Fruit fly (Drosophila melanogaster) whole organism, embryonic: ENCODE results near the gene CG6028.

Source experiments
- Abd-B ChIP-seq: fragments of 200-800 bp; sonication (Bioruptor generic); optimal IDR thresholded peaks from 2 replicates; lab custom pipeline; 2018; ENCODE audit warnings: missing biosample characterization, mild to moderate bottlenecking, missing genetic modification characterization, moderate library complexity
- Aef1 ChIP-seq: fragments of 200-800 bp; sonication (Bioruptor generic); IDR thresholded peaks from 3 replicates; pipeline ENCODE4 v1.3.6; 2022; ENCODE audit warnings: missing biosample characterization, missing genetic modification characterization
- B-H2 ChIP-seq: fragments of 200-800 bp; sonication (Bioruptor generic); optimal IDR thresholded peaks from 2 replicates; lab custom pipeline; 2018; ENCODE audit warnings: missing biosample characterization, mild to moderate bottlenecking, missing genetic modification characterization
- Bgb ChIP-seq: fragments of 200-800 bp; sonication (Bioruptor generic); IDR thresholded peaks from 2 replicates; pipeline ENCODE4 v1.3.6; 2022; ENCODE audit warnings: missing biosample characterization, missing genetic modification characterization; ENCODE audit not compliant: partially characterized antibody
- CG10366 ChIP-seq: fragments of 200-800 bp; sonication (Bioruptor generic); IDR thresholded peaks from 2 replicates; pipeline ENCODE4 v1.3.6; 2022; ENCODE audit warnings: missing biosample characterization, missing genetic modification characterization
- CG10565 ChIP-seq: fragments of 200-800 bp; sonication (Bioruptor generic); optimal IDR thresholded peaks from 3 replicates; lab custom pipeline; 2016; ENCODE audit warnings: missing biosample characterization, mild to moderate bottlenecking, missing genetic modification characterization
- CG11504 ChIP-seq: fragments of 200-800 bp; sonication (Bioruptor generic); optimal IDR thresholded peaks from 3 replicates; lab custom pipeline; 2019; ENCODE audit warnings: missing biosample characterization, mild to moderate bottlenecking, missing genetic modification characterization, moderate library complexity
- CG11695 ChIP-seq: fragments of 200-800 bp; sonication (Bioruptor generic); IDR thresholded peaks from 3 replicates; pipeline ENCODE4 v1.3.6; 2022; ENCODE audit warnings: missing biosample characterization, missing genetic modification characterization
- CG11723 ChIP-seq: fragments of 200-800 bp; sonication (Bioruptor generic); optimal IDR thresholded peaks from 2 replicates; lab custom pipeline; 2017; ENCODE audit warnings: missing biosample characterization, mild to moderate bottlenecking, missing genetic modification characterization
- CG12391 ChIP-seq: fragments of 200-800 bp; sonication (Bioruptor generic); optimal IDR thresholded peaks from 3 replicates; lab custom pipeline; 2018; ENCODE audit warnings: missing biosample characterization, mild to moderate bottlenecking, missing genetic modification characterization, moderate library complexity
- CG12659 ChIP-seq: fragments of 200-800 bp; sonication (Bioruptor generic); optimal IDR thresholded peaks from 3 replicates; lab custom pipeline; 2017; ENCODE audit warnings: mild to moderate bottlenecking, missing biosample characterization, missing genetic modification reagents, missing genetic modification characterization
- CG15011 ChIP-seq: fragments of 200-800 bp; sonication (Bioruptor generic); optimal IDR thresholded peaks from 3 replicates; lab custom pipeline; 2018; ENCODE audit warnings: missing biosample characterization, mild to moderate bottlenecking, missing genetic modification characterization
- CG17361 ChIP-seq: fragments of 200-800 bp; sonication (Bioruptor generic); IDR thresholded peaks from 3 replicates; pipeline ENCODE4 v1.3.6; 2022; ENCODE audit warnings: missing biosample characterization, missing genetic modification characterization
- CG17829 ChIP-seq: fragments of 200-800 bp; optimal IDR thresholded peaks from 2 replicates; lab custom pipeline; 2019; ENCODE audit warnings: missing biosample characterization, mild to moderate bottlenecking, missing genetic modification characterization, moderate library complexity
- CG31365 ChIP-seq: fragments of 200-800 bp; sonication (Bioruptor generic); optimal IDR thresholded peaks from 2 replicates; lab custom pipeline; 2018; ENCODE audit warnings: missing biosample characterization, mild to moderate bottlenecking, missing genetic modification characterization
- CG34224 ChIP-seq: fragments of 200-800 bp; sonication (Bioruptor generic); IDR thresholded peaks from 3 replicates; pipeline ENCODE4 v1.3.6; 2022; ENCODE audit warnings: missing biosample characterization, missing genetic modification characterization; ENCODE audit not compliant: partially characterized antibody
- CG4707 ChIP-seq: fragments of 200-800 bp; sonication (Bioruptor generic); optimal IDR thresholded peaks from 2 replicates; lab custom pipeline; 2018; ENCODE audit warnings: missing biosample characterization, mild to moderate bottlenecking, missing genetic modification characterization, moderate library complexity
- CG4820 ChIP-seq: fragments of 200-800 bp; sonication (Bioruptor generic); optimal IDR thresholded peaks from 3 replicates; lab custom pipeline; 2016; ENCODE audit warnings: missing biosample characterization, missing genetic modification characterization
- CG6854 ChIP-seq: fragments of 200-800 bp; sonication (Bioruptor generic); optimal IDR thresholded peaks from 3 replicates; lab custom pipeline; 2017; ENCODE audit warnings: missing biosample characterization, mild to moderate bottlenecking, missing genetic modification characterization
- CG7271 ChIP-seq: fragments of 200-800 bp; sonication (Bioruptor generic); optimal IDR thresholded peaks from 2 replicates; lab custom pipeline; 2018; ENCODE audit warnings: missing biosample characterization, mild to moderate bottlenecking, missing genetic modification characterization, moderate library complexity
- CG9215 ChIP-seq: fragments of 200-800 bp; sonication (Bioruptor generic); IDR thresholded peaks from 2 replicates; pipeline ENCODE4 v1.3.6; 2022; ENCODE audit warnings: missing biosample characterization, missing genetic modification characterization
- CTCF ChIP-seq: fragments of 200-800 bp; sonication (Bioruptor generic); optimal IDR thresholded peaks from 2 replicates; lab custom pipeline; 2017; ENCODE audit warnings: missing biosample characterization, mild to moderate bottlenecking, missing genetic modification characterization, moderate library complexity
- Doc2 ChIP-seq: fragments of 200-800 bp; sonication (Bioruptor generic); IDR thresholded peaks from 2 replicates; pipeline ENCODE4 v1.3.6; 2022; ENCODE audit warnings: missing biosample characterization, missing genetic modification characterization
- Gsc ChIP-seq: fragments of 200-800 bp; sonication (Bioruptor generic); IDR thresholded peaks from 2 replicates; pipeline ENCODE4 v1.3.6; 2022; ENCODE audit warnings: missing biosample characterization, missing genetic modification characterization
- HLH54F ChIP-seq: fragments of 200-800 bp; sonication (Bioruptor generic); optimal IDR thresholded peaks from 3 replicates; lab custom pipeline; 2016; ENCODE audit warnings: missing biosample characterization, missing genetic modification characterization
- Hmr ChIP-seq: fragments of 200-800 bp; sonication (Bioruptor generic); optimal IDR thresholded peaks from 3 replicates; lab custom pipeline; 2017; ENCODE audit warnings: mild to moderate bottlenecking, missing biosample characterization, missing genetic modification reagents, missing genetic modification characterization
- NC2β ChIP-seq: fragments of 200-800 bp; sonication (Bioruptor generic); optimal IDR thresholded peaks from 2 replicates; lab custom pipeline; 2016; ENCODE audit warnings: missing biosample characterization, missing genetic modification characterization
- Nf-YA ChIP-seq: fragments of 200-800 bp; sonication (Bioruptor generic); IDR thresholded peaks from 2 replicates; pipeline ENCODE4 v1.3.6; 2022; ENCODE audit warnings: missing biosample characterization, missing genetic modification characterization
- Poxn ChIP-seq: fragments of 200-800 bp; sonication (Bioruptor generic); IDR thresholded peaks from 2 replicates; pipeline ENCODE4 v1.3.6; 2022; ENCODE audit warnings: missing biosample characterization, missing genetic modification characterization
- Sin3A ChIP-seq: fragments of >200 bp; optimal IDR thresholded peaks from 2 replicates; lab custom pipeline; 2018
- Stat92E ChIP-seq, 3 experiments: fragments of >200 bp in 2 of 3; fragments of 200-800 bp in 1 of 3; sonication (Bioruptor generic) in 1 of 3; optimal IDR thresholded peaks; 2 replicates each; lab custom pipeline; 2017 to 2019; ENCODE audit warnings: missing biosample characterization in 3 of 3, missing genetic modification characterization in 3 of 3, mild to moderate bottlenecking in 1 of 3, moderate library complexity in 1 of 3
- ase ChIP-seq: fragments of 200-800 bp; sonication (Bioruptor generic); IDR thresholded peaks from 3 replicates; pipeline ENCODE4 v1.3.6; 2022; ENCODE audit warnings: missing biosample characterization, missing genetic modification characterization
- az2 ChIP-seq: fragments of 200-800 bp; sonication (Bioruptor generic); optimal IDR thresholded peaks from 3 replicates; lab custom pipeline; 2016; ENCODE audit warnings: missing biosample characterization, missing genetic modification characterization
- dmrt99B ChIP-seq: fragments of 200-800 bp; sonication (Bioruptor generic); optimal IDR thresholded peaks from 2 replicates; lab custom pipeline; 2018; ENCODE audit warnings: missing biosample characterization, mild to moderate bottlenecking, missing genetic modification characterization, moderate library complexity
- dpn ChIP-seq, 2 experiments: fragments of 200-800 bp; sonication (Bioruptor generic); optimal IDR thresholded peaks; 3 replicates each; lab custom pipeline; 2016; ENCODE audit warnings: missing biosample characterization in 2 of 2, missing genetic modification characterization in 2 of 2
- emc ChIP-seq: fragments of 200-800 bp; sonication (Bioruptor generic); optimal IDR thresholded peaks from 2 replicates; lab custom pipeline; 2016; ENCODE audit warnings: missing biosample characterization, missing genetic modification characterization
- exex ChIP-seq: fragments of 200-800 bp; sonication (Bioruptor generic); optimal IDR thresholded peaks from 4 replicates; lab custom pipeline; 2018; ENCODE audit warnings: missing biosample characterization, mild to moderate bottlenecking, missing genetic modification characterization, moderate library complexity
- ftz-f1 ChIP-seq: fragments of 200-800 bp; sonication (Bioruptor generic); optimal IDR thresholded peaks from 2 replicates; lab custom pipeline; 2016; ENCODE audit warnings: missing biosample characterization, missing genetic modification characterization
- gce ChIP-seq: fragments of 200-800 bp; sonication (Bioruptor generic); IDR thresholded peaks from 3 replicates; pipeline ENCODE4 v1.3.6; 2022; ENCODE audit warnings: missing biosample characterization, missing genetic modification characterization
- ind ChIP-seq: fragments of 200-800 bp; sonication (Bioruptor generic); optimal IDR thresholded peaks from 3 replicates; lab custom pipeline; 2016; ENCODE audit warnings: missing biosample characterization, missing genetic modification characterization
- inv ChIP-seq: fragments of 200-800 bp; sonication (Bioruptor generic); IDR thresholded peaks from 2 replicates; pipeline ENCODE4 v1.3.6; 2022; ENCODE audit warnings: missing biosample characterization, missing genetic modification characterization; ENCODE audit not compliant: partially characterized antibody
- jumu ChIP-seq: fragments of 200-800 bp; sonication (Bioruptor generic); optimal IDR thresholded peaks from 3 replicates; lab custom pipeline; 2016; ENCODE audit warnings: missing biosample characterization, missing genetic modification characterization
- pros ChIP-seq: fragments of 200-800 bp; sonication (Bioruptor generic); optimal IDR thresholded peaks from 3 replicates; lab custom pipeline; 2019; ENCODE audit warnings: missing biosample characterization, mild to moderate bottlenecking, missing genetic modification characterization, moderate library complexity
- ro ChIP-seq: fragments of 200-800 bp; sonication (Bioruptor generic); IDR thresholded peaks from 2 replicates; pipeline ENCODE4 v1.3.6; 2022; ENCODE audit warnings: missing biosample characterization, missing genetic modification characterization
- schlank ChIP-seq: fragments of 200-800 bp; sonication (Bioruptor generic); optimal IDR thresholded peaks from 2 replicates; lab custom pipeline; 2018; ENCODE audit warnings: missing biosample characterization, mild to moderate bottlenecking, missing genetic modification characterization
- sens-2 ChIP-seq: fragments of 200-800 bp; sonication (Bioruptor generic); IDR thresholded peaks from 2 replicates; pipeline ENCODE4 v1.3.6; 2022; ENCODE audit warnings: missing biosample characterization, missing genetic modification characterization
- tgo ChIP-seq: fragments of 200-800 bp; sonication (Bioruptor generic); IDR thresholded peaks from 3 replicates; pipeline ENCODE4 v1.3.6; 2022; ENCODE audit warnings: missing biosample characterization, missing genetic modification characterization
- trem ChIP-seq: fragments of 200-800 bp; optimal IDR thresholded peaks from 3 replicates; lab custom pipeline; 2019; ENCODE audit warnings: missing biosample characterization, mild to moderate bottlenecking, missing genetic modification characterization, moderate library complexity
- trh ChIP-seq: fragments of 200-800 bp; sonication (Bioruptor generic); optimal IDR thresholded peaks from 2 replicates; lab custom pipeline; 2016; ENCODE audit warnings: missing biosample characterization, missing genetic modification characterization
- zfh1 ChIP-seq: fragments of 200-800 bp; sonication (Bioruptor generic); IDR thresholded peaks from 3 replicates; pipeline ENCODE4 v1.3.6; 2022; ENCODE audit warnings: missing biosample characterization, missing genetic modification characterization

Gene CG6028

dm6 chr3R:22049134-22049796, 24.0 kb upstream of the CG6028 start (continued):
- TF ChIP-seq dpn (GFP tag; optimal IDR thresholded peaks at IDR 0.05; lab: Kevin White, UChicago) (peak; percentile 80 to 85), CG6854 (peak; percentile 52), CG7271 (no peak), inv (GFP tag; lab: Robert Waterston, UW) (no peak), ro (GFP tag; lab: Robert Waterston, UW) (no peak), CG9215 (GFP tag; lab: Robert Waterston, UW) (no peak; the same call in none of the 2 replicates), CG17361 (peak; percentile 80), B-H2 (GFP tag; lab: Kevin White, UChicago) (peak; percentile 3), Bgb (0 out of 2 replicates have a peak, but pooled peaks have one; percentile 10), Doc2 (GFP tag; lab: Robert Waterston, UW) (no peak), CG11723 (GFP tag; lab: Kevin White, UChicago) (peak; percentile 63), zfh1 (peak; percentile 81), Sin3A (lab: Kevin White, UChicago) (no peak), Gsc (GFP tag; lab: Robert Waterston, UW) (no peak), Aef1 (GFP tag; lab: Robert Waterston, UW) (peak; percentile 81), CTCF (GFP tag; lab: Kevin White, UChicago) (peak; percentile 16), tgo (GFP tag; lab: Robert Waterston, UW) (peak; percentile 85), Stat92E (GFP tag; optimal IDR thresholded peaks at IDR 0.05; lab: Kevin White, UChicago) (no peak), CG10565 (GFP tag; lab: Kevin White, UChicago) (peak; percentile 2), dmrt99B (tag; lab: Kevin White, UChicago) (peak; percentile 87), sens-2 (GFP tag; lab: Robert Waterston, UW) (peak; percentile 67), CG10366 (GFP tag; lab: Robert Waterston, UW) (peak; percentile 84), Poxn (no peak), CG4707 (GFP tag; lab: Kevin White, UChicago) (peak; percentile 62), gce (GFP tag; lab: Robert Waterston, UW) (0 out of 3 replicates have a peak, but pooled peaks have one; percentile 38), ind (GFP tag; lab: Kevin White, UChicago) (peak; percentile 77), Abd-B (GFP tag; lab: Kevin White, UChicago) (peak; percentile 69), trh (GFP tag; lab: Kevin White, UChicago) (peak; percentile 32), az2 (GFP tag; lab: Kevin White, UChicago) (peak; percentile 79), emc (GFP tag; lab: Kevin White, UChicago) (peak; percentile 34), ftz-f1 (GFP tag; lab: Kevin White, UChicago) (peak; percentile 10), HLH54F (GFP tag; lab: Kevin White, UChicago) (peak; percentile 71), exex (tag; lab: Kevin White, UChicago) (peak; percentile 38), CG31365 (tag; lab: Kevin White, UChicago) (peak; percentile 49), Nf-YA (GFP tag; lab: Robert Waterston, UW) (peak; percentile 60), Hmr (GFP tag; lab: Kevin White, UChicago) (peak; percentile 88), CG12391 (tag; lab: Kevin White, UChicago) (peak; percentile 84), CG11695 (GFP tag; lab: Robert Waterston, UW) (peak; percentile 74), pros (GFP tag; lab: Kevin White, UChicago) (peak; percentile 8), CG34224 (GFP tag; lab: Robert Waterston, UW) (no peak), CG17829 (tag; lab: Kevin White, UChicago) (peak; percentile 84), trem (peak; percentile 60), NC2β (GFP tag; lab: Kevin White, UChicago) (peak; percentile 59), jumu (GFP tag; lab: Kevin White, UChicago) (peak; percentile 81), schlank (tag; lab: Kevin White, UChicago) (peak; percentile 44), CG15011 (GFP tag; lab: Kevin White, UChicago) (peak; percentile 53), CG11504 (peak; percentile 86), ase (GFP tag; lab: Robert Waterston, UW) (peak; percentile 77; the same call in 2 of the 3 replicates), CG4820 (GFP tag; lab: Kevin White, UChicago) (peak; percentile 63), CG12659 (GFP tag; lab: Kevin White, UChicago) (peak; percentile 81)
